Worm (Caenorhabditis elegans): ENCODE data around the gene C37C3.11.

The C37C3.11 gene

DNA sequence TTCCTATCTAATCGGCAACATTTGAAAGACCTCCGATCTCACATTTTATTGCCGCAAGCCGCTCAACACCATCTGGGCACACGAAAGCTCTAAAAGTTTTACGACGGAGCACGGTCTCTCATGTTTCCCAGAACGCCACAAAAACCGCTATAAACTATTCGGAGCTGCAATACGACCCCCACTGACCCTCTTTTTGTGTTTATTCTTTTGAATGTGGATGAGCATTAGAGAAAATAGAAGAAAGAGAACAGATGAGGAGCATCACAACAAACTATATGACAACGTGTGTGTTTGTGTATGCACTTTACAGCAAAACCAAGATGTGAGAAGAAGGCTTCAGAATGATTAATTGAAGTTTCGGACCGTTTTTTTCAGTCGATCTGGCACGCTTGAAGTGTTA, 40.4 kb downstream of the C37C3.11 start:
- TF ChIP-seq bed-1 (GFP tag; IDR thresholded peaks at IDR 0.05) (no peak), C06A6.2 (GFP tag; conservative IDR thresholded peaks at IDR 0.05) (no peak), lsl-1 (GFP tag; optimal IDR thresholded peaks at IDR 0.05) (no peak), atf-7 (tag; optimal IDR thresholded peaks at IDR 0.05) (no peak), snpc-1.3 (tag; optimal IDR thresholded peaks at IDR 0.05; ENCODE audit: insufficient read depth) (no peak), F52B5.7 (tag; optimal IDR thresholded peaks at IDR 0.05) (no peak), B0336.3 (GFP tag; IDR thresholded peaks at IDR 0.05) (no peak), dpl-1 (GFP tag; optimal IDR thresholded peaks at IDR 0.05) (no peak), aptf-2 (GFP tag; conservative IDR thresholded peaks at IDR 0.05) (no peak), efl-1 (GFP tag; optimal IDR thresholded peaks at IDR 0.05) (no peak), lin-26 (GFP tag; IDR thresholded peaks at IDR 0.05) (no peak), nhr-27 (tag; optimal IDR thresholded peaks at IDR 0.05) (no peak), bed-2 (GFP tag; IDR thresholded peaks at IDR 0.05) (no peak)

DNA sequence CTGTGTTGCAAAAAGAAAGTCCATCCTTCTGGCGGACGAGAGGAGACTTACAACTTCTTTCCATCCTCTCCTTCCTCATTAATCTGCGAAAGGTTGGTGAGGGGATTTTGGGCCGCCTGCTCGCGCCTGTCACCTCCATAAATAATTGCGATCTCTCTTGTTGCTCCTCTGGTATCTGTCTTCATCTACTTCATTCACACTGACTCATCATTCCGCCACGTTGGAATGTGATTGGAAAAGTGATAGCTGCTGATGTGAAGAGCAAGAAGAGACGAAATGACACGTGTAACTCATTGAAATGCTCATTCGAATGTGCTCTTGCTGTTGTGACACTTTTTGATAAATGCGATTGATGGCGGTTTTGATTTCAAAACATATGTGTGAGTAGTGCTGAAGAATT, 41.9 kb downstream of the C37C3.11 start:
- TF ChIP-seq ceh-100 (GFP tag; IDR thresholded peaks at IDR 0.05): no peak

DNA sequence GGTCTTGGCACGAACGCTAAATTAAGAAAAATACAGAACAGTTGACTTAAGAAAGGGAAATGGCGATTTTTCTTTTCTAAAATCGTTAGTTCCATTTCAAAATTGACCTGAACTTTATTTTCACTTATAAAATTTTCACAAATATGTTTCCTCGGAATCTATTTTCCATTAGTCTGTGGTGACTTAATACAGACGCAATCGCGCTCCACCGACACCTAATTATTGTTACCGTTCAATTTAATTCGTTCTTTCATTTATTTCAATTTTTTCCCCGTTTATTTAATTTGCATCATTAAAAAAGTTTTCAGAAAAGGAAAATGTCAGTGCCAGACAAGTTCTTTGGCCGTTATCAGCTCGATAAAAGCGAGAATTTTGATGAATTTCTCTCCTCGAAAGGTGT, 44.3 kb downstream of the C37C3.11 start, which contains the start of gene lbp-4:
Gene lbp-4, plus strand, starts transcription at position 309 of the 400 bp plus-strand sequence.
- no peak for TF ChIP-seq B0261.1 (tag; optimal IDR thresholded peaks at IDR 0.05)
- no peak for TF ChIP-seq hlh-26 (GFP tag; conservative IDR thresholded peaks at IDR 0.05)
- TF ChIP-seq F23B12.7 (tag; optimal IDR thresholded peaks at IDR 0.05; ENCODE audit: insufficient read depth): peak; percentile 74
- no peak for TF ChIP-seq T26A5.8 (tag; optimal IDR thresholded peaks at IDR 0.05)
- TF ChIP-seq repo-1 (tag; optimal IDR thresholded peaks at IDR 0.05): no peak
- TF ChIP-seq lsl-1 (GFP tag; optimal IDR thresholded peaks at IDR 0.05): peak; percentile 30
- TF ChIP-seq F52B5.7 (tag; optimal IDR thresholded peaks at IDR 0.05): no peak
- TF ChIP-seq rec-8 (tag; optimal IDR thresholded peaks at IDR 0.05): no peak
- no peak for TF ChIP-seq ztf-26 (tag; optimal IDR thresholded peaks at IDR 0.05)
- no peak for TF ChIP-seq T07F8.4 (tag; optimal IDR thresholded peaks at IDR 0.05)
- TF ChIP-seq ZK185.1 (tag; optimal IDR thresholded peaks at IDR 0.05; ENCODE audit: poor library complexity, severe bottlenecking): peak; percentile 24
- TF ChIP-seq nfya-2 (GFP tag; IDR thresholded peaks at IDR 0.05): no peak
- TF ChIP-seq lin-40 (tag; optimal IDR thresholded peaks at IDR 0.05): no peak
- TF ChIP-seq ztf-22 (GFP tag; optimal IDR thresholded peaks at IDR 0.05): no peak
- no peak for TF ChIP-seq snpc-1.3 (tag; optimal IDR thresholded peaks at IDR 0.05; ENCODE audit: insufficient read depth)
- no peak for TF ChIP-seq ztf-6 (GFP tag; IDR thresholded peaks at IDR 0.05)
- TF ChIP-seq zfh-2 (GFP tag; conservative IDR thresholded peaks at IDR 0.05): no peak
- no peak for TF ChIP-seq Y53F4B.3 (GFP tag; IDR thresholded peaks at IDR 0.05)
- no peak for TF ChIP-seq somi-1 (GFP tag; optimal IDR thresholded peaks at IDR 0.05)
- no peak for TF ChIP-seq snpc-3.4 (tag; optimal IDR thresholded peaks at IDR 0.05)
- peak; percentile 74 for TF ChIP-seq nhr-80 (tag; optimal IDR thresholded peaks at IDR 0.05)
- peak; percentile 92 for TF ChIP-seq ceh-100 (GFP tag; IDR thresholded peaks at IDR 0.05)
- TF ChIP-seq hrde-1 (tag; optimal IDR thresholded peaks at IDR 0.05; ENCODE audit: borderline replicate concordance): no peak
- no peak for TF ChIP-seq nhr-90 (tag; optimal IDR thresholded peaks at IDR 0.05)
- TF ChIP-seq let-607 (tag; optimal IDR thresholded peaks at IDR 0.05): no peak
- TF ChIP-seq madf-6 (GFP tag; IDR thresholded peaks at IDR 0.05): no peak
- no peak for TF ChIP-seq ztf-3 (GFP tag; optimal IDR thresholded peaks at IDR 0.05)
- no peak for TF ChIP-seq ets-4 (GFP tag; optimal IDR thresholded peaks at IDR 0.05)
- TF ChIP-seq attf-3 (GFP tag; conservative IDR thresholded peaks at IDR 0.05): no peak
- TF ChIP-seq attf-5 (GFP tag; optimal IDR thresholded peaks at IDR 0.05): peak; percentile 55
- no peak for TF ChIP-seq nhr-179 (tag; optimal IDR thresholded peaks at IDR 0.05)
- TF ChIP-seq mcd-1 (GFP tag; IDR thresholded peaks at IDR 0.05): peak; percentile 65; the same call in 1 of the 2 replicates
- no peak for TF ChIP-seq C17E4.6 (GFP tag; IDR thresholded peaks at IDR 0.05)
- no peak for TF ChIP-seq ceh-58 (GFP tag; IDR thresholded peaks at IDR 0.05)
- TF ChIP-seq F49E8.2 (tag; optimal IDR thresholded peaks at IDR 0.05; ENCODE audit: insufficient read depth): no peak
- TF ChIP-seq bed-1 (GFP tag; IDR thresholded peaks at IDR 0.05): no peak

Measured in whole organism, young adult.